Worm (Caenorhabditis elegans): ENCODE results near the gene cpt-3.
A peak's percentile ranks its signal among the peaks of the same experiment; 100 is the strongest.

cpt-3 gene

DNA sequence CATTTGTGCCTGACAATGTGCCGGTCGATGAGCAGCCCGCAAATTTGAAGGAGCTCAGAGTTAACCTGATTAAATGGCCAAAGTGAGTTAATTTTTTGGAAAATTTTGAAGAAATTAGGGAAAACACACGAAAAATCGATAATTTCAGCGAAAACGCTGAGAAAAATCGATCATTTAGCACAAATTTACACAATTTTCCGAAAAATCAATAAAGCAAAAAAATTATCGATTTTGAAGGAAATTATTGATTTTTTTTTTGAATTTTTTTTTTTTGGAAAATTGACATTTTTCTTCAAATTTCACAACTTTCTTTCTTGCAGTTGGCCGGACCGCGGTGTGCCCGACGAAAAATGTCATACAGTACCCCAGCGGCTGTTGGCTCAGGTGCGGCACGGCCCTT is 15.6 kb downstream of the cpt-3 start:
- peak; percentile 85 for TF ChIP-seq ceh-28 (tag; optimal IDR thresholded peaks at IDR 0.05)
- TF ChIP-seq egl-27 (tag; optimal IDR thresholded peaks at IDR 0.05) = no peak

DNA sequence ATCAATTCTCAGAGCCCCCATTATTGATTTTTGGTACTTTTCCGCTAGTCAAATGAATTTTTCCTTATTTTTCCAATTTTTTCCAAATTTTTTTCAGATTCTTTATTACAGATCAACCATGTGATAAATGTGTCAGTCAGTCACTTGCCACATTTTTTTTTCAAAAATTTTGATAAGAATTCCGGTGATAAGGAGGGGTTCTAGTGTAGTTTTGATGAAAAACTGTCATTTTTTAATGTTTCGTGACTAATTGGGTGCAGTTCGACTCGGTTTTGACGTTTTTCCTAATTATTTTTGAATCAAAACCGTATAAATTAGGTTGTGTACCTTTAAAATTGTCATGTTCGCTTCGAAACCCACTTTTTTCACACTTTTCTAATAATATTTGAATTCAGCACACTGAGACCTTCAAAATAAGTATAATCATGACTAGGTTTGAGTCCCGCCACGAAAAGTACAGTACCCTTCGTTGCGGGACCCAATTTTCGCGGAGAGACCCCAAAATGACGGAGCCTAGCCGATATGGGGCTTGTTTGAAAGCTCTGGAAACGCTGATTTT is 17.3 kb downstream of the cpt-3 start:
- TF ChIP-seq dmd-8 (GFP tag; IDR thresholded peaks at IDR 0.05) (no peak), egl-43 (GFP tag; IDR thresholded peaks at IDR 0.05) (no peak), spr-1 (tag; optimal IDR thresholded peaks at IDR 0.05) (no peak), mep-1 (tag; optimal IDR thresholded peaks at IDR 0.05) (peak; percentile 21), php-3 (GFP tag; IDR thresholded peaks at IDR 0.05) (peak; percentile 59; the same call in 1 of the 2 replicates), dmd-6 (GFP tag; IDR thresholded peaks at IDR 0.05) (peak; percentile 85), tra-1 (GFP tag; IDR thresholded peaks at IDR 0.05) (0 out of 2 replicates have a peak, but pooled peaks have one; percentile 27), hif-1 (tag; optimal IDR thresholded peaks at IDR 0.05) (peak in 1 of 2 experiments; percentile 34), hlh-30 (tag; optimal IDR thresholded peaks at IDR 0.05; ENCODE audit: insufficient read depth) (peak; percentile 53), mdl-1 (tag; optimal IDR thresholded peaks at IDR 0.05) (no peak), pha-4 (GFP tag; IDR thresholded peaks at IDR 0.05) (peak; percentile 50; the same call in 1 of the 2 replicates), pha-4 (tag; optimal IDR thresholded peaks at IDR 0.05) (no peak), mxl-3 (GFP tag; optimal IDR thresholded peaks at IDR 0.05) (no peak), dve-1 (tag; optimal IDR thresholded peaks at IDR 0.05; ENCODE audit: insufficient read depth) (peak; percentile 72), daf-16 (GFP tag; optimal IDR thresholded peaks at IDR 0.05) (no peak), daf-16 (tag; optimal IDR thresholded peaks at IDR 0.05) (peak; percentile 50), nhr-28 (tag; optimal IDR thresholded peaks at IDR 0.05) (peak; percentile 87), tag-97 (GFP tag; IDR thresholded peaks at IDR 0.05) (no peak), zfp-3 (GFP tag; conservative IDR thresholded peaks at IDR 0.05) (no peak), madf-9 (GFP tag; conservative IDR thresholded peaks at IDR 0.05) (0 out of 2 replicates have a peak, but pooled peaks have one; percentile 12), hlh-11 (tag; optimal IDR thresholded peaks at IDR 0.05) (peak; percentile 78), ama-1 (optimal IDR thresholded peaks at IDR 0.05) (no peak), lin-15B (tag; optimal IDR thresholded peaks at IDR 0.05) (no peak), lin-13 (GFP tag; optimal IDR thresholded peaks at IDR 0.05) (peak; percentile 19), mdt-29 (GFP tag; IDR thresholded peaks at IDR 0.05) (no peak), pqm-1 (tag; optimal IDR thresholded peaks at IDR 0.05) (peak; percentile 69), saeg-2 (GFP tag; IDR thresholded peaks at IDR 0.05) (no peak), T20F7.1 (GFP tag; optimal IDR thresholded peaks at IDR 0.05) (peak; percentile 51), nhr-77 (tag; optimal IDR thresholded peaks at IDR 0.05) (peak; percentile 75), lsy-2 (tag; optimal IDR thresholded peaks at IDR 0.05) (peak in 1 of 2 experiments; percentile 34), dmd-9 (GFP tag; IDR thresholded peaks at IDR 0.05) (no peak), unc-62 (GFP tag; optimal IDR thresholded peaks at IDR 0.05 in 1 of 2) (peak; percentile 16 to 97), unc-62 (tag; optimal IDR thresholded peaks at IDR 0.05) (no peak), aly-2 (tag; optimal IDR thresholded peaks at IDR 0.05) (no peak)

DNA sequence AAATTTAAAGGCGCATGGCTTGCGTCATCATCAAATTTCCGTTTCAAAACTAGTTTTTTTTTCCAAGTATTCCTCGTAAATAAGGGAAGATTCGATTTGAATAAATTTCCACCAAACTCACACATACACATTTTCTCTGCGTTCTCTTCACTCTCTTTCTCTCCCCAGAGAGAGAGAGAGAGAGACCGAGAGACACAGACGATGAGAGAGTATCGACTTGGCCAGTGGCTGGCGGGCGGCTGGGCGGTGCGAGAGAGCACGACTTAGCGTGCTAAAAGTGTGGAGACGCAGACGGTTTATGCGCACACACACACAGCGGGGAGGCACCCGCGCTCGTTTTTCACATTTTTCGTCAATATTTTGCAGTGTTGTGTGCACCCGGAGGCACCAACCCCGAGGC is 18.2 kb downstream of the cpt-3 start:
- TF ChIP-seq mdt-29 (GFP tag; IDR thresholded peaks at IDR 0.05) = no peak
- no peak for TF ChIP-seq saeg-2 (GFP tag; IDR thresholded peaks at IDR 0.05)
- TF ChIP-seq nhr-25 (tag; optimal IDR thresholded peaks at IDR 0.05; ENCODE audit: borderline replicate concordance, insufficient read depth) = no peak
- TF ChIP-seq aha-1 (tag) = peak; percentile 98
- TF ChIP-seq F37D6.2 (tag; optimal IDR thresholded peaks at IDR 0.05) = peak; percentile 40
- TF ChIP-seq hlh-11 (tag; optimal IDR thresholded peaks at IDR 0.05) = peak; percentile 87
- no peak for TF ChIP-seq lir-3 (tag; optimal IDR thresholded peaks at IDR 0.05)
- TF ChIP-seq mes-2 (tag; optimal IDR thresholded peaks at IDR 0.05; ENCODE audit: poor library complexity, severe bottlenecking) = peak; percentile 65
- no peak for TF ChIP-seq nhr-111 (GFP tag; optimal IDR thresholded peaks at IDR 0.05)
- TF ChIP-seq nhr-76 (tag; optimal IDR thresholded peaks at IDR 0.05) = no peak
- no peak for TF ChIP-seq snpc-4 (tag; optimal IDR thresholded peaks at IDR 0.05)
- no peak for TF ChIP-seq zag-1 (tag; optimal IDR thresholded peaks at IDR 0.05)
- TF ChIP-seq F10B5.3 (tag; optimal IDR thresholded peaks at IDR 0.05) = no peak
- no peak for TF ChIP-seq lin-39 (tag; optimal IDR thresholded peaks at IDR 0.05)
- no peak for TF ChIP-seq nhr-10 (tag; optimal IDR thresholded peaks at IDR 0.05)
- peak; percentile 77 for TF ChIP-seq mep-1 (tag; optimal IDR thresholded peaks at IDR 0.05)
- no peak for TF ChIP-seq F49E8.2 (tag; optimal IDR thresholded peaks at IDR 0.05; ENCODE audit: borderline replicate concordance)
- no peak for TF ChIP-seq ceh-44 (GFP tag; IDR thresholded peaks at IDR 0.05)
- no peak for TF ChIP-seq nhr-77 (tag; optimal IDR thresholded peaks at IDR 0.05)

Measured in whole organism, L4 larva.